Fruit fly (Drosophila melanogaster): ENCODE measurements around the gene CG4789.
A peak's percentile ranks its signal among the peaks of the same experiment; 100 is the strongest.

The CG4789 gene

DNA sequence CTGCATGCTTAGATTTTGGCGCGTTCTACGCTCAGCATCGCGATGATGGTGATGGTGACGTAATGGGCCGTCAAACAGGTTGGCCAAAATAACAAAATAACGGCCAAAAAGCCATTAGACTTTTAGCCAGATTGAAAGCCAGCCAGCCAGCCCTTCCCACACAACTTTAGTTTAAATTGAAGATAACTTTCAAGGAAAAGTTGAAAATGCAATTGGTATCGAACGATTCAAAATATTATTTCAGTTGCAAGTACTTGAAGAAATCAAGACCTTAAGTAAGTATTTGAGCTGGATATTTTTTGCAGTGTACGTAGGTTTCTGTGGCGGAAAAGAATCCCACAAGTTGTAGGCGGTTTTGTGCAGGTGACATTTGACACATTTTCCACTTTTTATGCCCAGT lies 19.7 kb upstream of the CG4789 start (continued):
- TF ChIP-seq ac (GFP tag; optimal IDR thresholded peaks at IDR 0.05) (no peak), CG12659 (GFP tag; optimal IDR thresholded peaks at IDR 0.05) (no peak), Dip3 (GFP tag; optimal IDR thresholded peaks at IDR 0.05) (peak; percentile 41), CG30403 (GFP tag; optimal IDR thresholded peaks at IDR 0.05) (peak; percentile 6), Ets65A (GFP tag) (peak; percentile 90), Fer3 (tag; optimal IDR thresholded peaks at IDR 0.05) (peak; percentile 19), dmrt99B (tag; optimal IDR thresholded peaks at IDR 0.05) (peak; percentile 25)

DNA sequence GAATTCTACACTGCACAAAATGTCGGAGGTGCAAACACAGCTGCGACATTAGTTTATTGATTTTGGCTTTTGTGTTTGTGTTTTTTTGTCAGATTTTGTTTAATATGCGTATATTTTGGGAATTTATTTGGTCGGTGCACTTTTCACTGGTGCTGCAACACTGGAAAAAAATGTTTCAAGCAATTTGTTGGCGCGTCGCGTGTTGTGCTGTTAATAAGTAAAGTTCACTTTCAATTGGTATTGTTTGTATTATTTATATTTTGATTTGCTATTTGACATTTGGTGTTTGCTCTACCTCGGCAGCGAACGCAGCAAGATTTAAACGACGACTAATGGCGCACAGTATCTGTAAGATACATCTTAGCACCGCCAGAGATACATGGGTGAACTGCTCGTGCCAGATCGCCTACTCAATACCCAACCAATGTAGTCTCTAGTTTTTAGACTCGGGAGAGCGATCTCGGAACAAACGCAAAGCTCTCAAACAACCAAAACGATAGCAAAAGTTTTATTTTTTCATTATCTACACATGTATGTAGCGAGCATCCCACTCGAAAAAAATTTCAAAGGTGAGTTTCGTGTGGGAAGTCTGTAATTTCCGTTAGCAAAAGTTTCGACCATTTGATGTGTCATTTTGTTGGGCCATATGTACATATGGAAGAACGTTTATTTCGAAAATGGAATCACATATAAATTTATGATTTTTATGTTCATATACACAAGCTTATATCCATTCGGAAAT lies 18.4 kb upstream of the CG4789 start:
- TF ChIP-seq CG30431 (GFP tag; optimal IDR thresholded peaks at IDR 0.05), result no peak
- peak; percentile 49 for TF ChIP-seq CG18599 (GFP tag; optimal IDR thresholded peaks at IDR 0.05)
- TF ChIP-seq CG8765 (GFP tag; IDR thresholded peaks at IDR 0.05), result no peak
- peak in 1 of 2 experiments; percentile 62 for TF ChIP-seq bsh (GFP tag; optimal IDR thresholded peaks at IDR 0.05)
- TF ChIP-seq grn (GFP tag; optimal IDR thresholded peaks at IDR 0.05), result peak; percentile 14
- peak; percentile 58 for TF ChIP-seq CG2678 (tag; optimal IDR thresholded peaks at IDR 0.05)
- no peak for TF ChIP-seq pros (GFP tag; optimal IDR thresholded peaks at IDR 0.05)
- peak; percentile 30; the same call in 1 of the 3 replicates for TF ChIP-seq ase (GFP tag; IDR thresholded peaks at IDR 0.05)
- TF ChIP-seq CG10366 (GFP tag; IDR thresholded peaks at IDR 0.05), result peak; percentile 48
- peak; percentile 60 for TF ChIP-seq CG11504 (tag; optimal IDR thresholded peaks at IDR 0.05)
- TF ChIP-seq NFAT (GFP tag; IDR thresholded peaks at IDR 0.05), result 0 out of 2 replicates have a peak, but pooled peaks have one; percentile 23
- TF ChIP-seq odd (GFP tag; optimal IDR thresholded peaks at IDR 0.05), result peak; percentile 31
- TF ChIP-seq bbx (GFP tag; IDR thresholded peaks at IDR 0.05; ENCODE audit: partially characterized antibody), result no peak
- TF ChIP-seq Med (GFP tag), result peak; percentile 87
- peak; percentile 75 for TF ChIP-seq dysf (GFP tag; IDR thresholded peaks at IDR 0.05)
- TF ChIP-seq CG3726 (GFP tag; IDR thresholded peaks at IDR 0.05), result no peak
- peak; percentile 19 for TF ChIP-seq Jarid2 (GFP tag; optimal IDR thresholded peaks at IDR 0.05)
- TF ChIP-seq gsb (GFP tag; IDR thresholded peaks at IDR 0.05), result no peak
- TF ChIP-seq sqz (GFP tag; optimal IDR thresholded peaks at IDR 0.05), result no peak
- TF ChIP-seq Scr (GFP tag; IDR thresholded peaks at IDR 0.05; ENCODE audit: partially characterized antibody), result no peak
- TF ChIP-seq crol (GFP tag; IDR thresholded peaks at IDR 0.05), result no peak
- TF ChIP-seq Rfx (GFP tag; IDR thresholded peaks at IDR 0.05), result peak; percentile 71
- TF ChIP-seq CG18619 (GFP tag; optimal IDR thresholded peaks at IDR 0.05), result peak; percentile 21
- peak; percentile 41 for TF ChIP-seq CG12769 (tag; optimal IDR thresholded peaks at IDR 0.05)
- TF ChIP-seq Max (GFP tag; optimal IDR thresholded peaks at IDR 0.05), result peak; percentile 17
- peak; percentile 62 for TF ChIP-seq dmrt99B (tag; optimal IDR thresholded peaks at IDR 0.05)
- no peak for TF ChIP-seq ash1 (GFP tag; optimal IDR thresholded peaks at IDR 0.05)
- TF ChIP-seq Sox102F (GFP tag; optimal IDR thresholded peaks at IDR 0.05), result peak; percentile 69
- TF ChIP-seq caup (GFP tag; optimal IDR thresholded peaks at IDR 0.05; ENCODE audit: severe bottlenecking), result peak; percentile 38
- TF ChIP-seq klu (GFP tag; IDR thresholded peaks at IDR 0.05), result no peak
- TF ChIP-seq Hr78 (GFP tag; optimal IDR thresholded peaks at IDR 0.05), result no peak
- TF ChIP-seq Mad (GFP tag; optimal IDR thresholded peaks at IDR 0.05), result no peak
- peak; percentile 49 for TF ChIP-seq ATbp (GFP tag; optimal IDR thresholded peaks at IDR 0.05)
- TF ChIP-seq CG8290 (GFP tag; optimal IDR thresholded peaks at IDR 0.05), result no peak
- TF ChIP-seq CG8290 (tag; optimal IDR thresholded peaks at IDR 0.05), result peak in 1 of 2 experiments; percentile 37
- TF ChIP-seq schlank (tag; optimal IDR thresholded peaks at IDR 0.05), result peak; percentile 2
- peak; percentile 53 for TF ChIP-seq pnt (GFP tag; optimal IDR thresholded peaks at IDR 0.05)
- peak; percentile 58 for TF ChIP-seq Ada2b (GFP tag; IDR thresholded peaks at IDR 0.05)
- TF ChIP-seq CG13775 (GFP tag; optimal IDR thresholded peaks at IDR 0.05), result peak; percentile 32
- TF ChIP-seq Opbp (GFP tag; IDR thresholded peaks at IDR 0.05; ENCODE audit: partially characterized antibody), result no peak
- no peak for TF ChIP-seq eve (GFP tag; optimal IDR thresholded peaks at IDR 0.05)

All from whole organism, embryonic.